Worm (Caenorhabditis elegans) whole organism, late embryonic: Measurements from ENCODE around the gene nspf-2.

Source experiments
- ama-1 ChIP-seq: fragments of 150-350 bp; optimal IDR thresholded peaks from 2 replicates; lab custom pipeline; 2014
- ceh-45 ChIP-seq: fragments of 200-800 bp; sonication (Bioruptor generic); IDR thresholded peaks from 2 replicates; pipeline ENCODE4 v1.3.6; 2022; ENCODE audit warnings: missing genetic modification reagents, missing genetic modification characterization, missing compliant biosample characterization
- ceh-9 ChIP-seq: sonication (generic microtip); optimal IDR thresholded peaks from 2 replicates; lab custom pipeline; 2016; ENCODE audit warnings: mild to moderate bottlenecking, missing genetic modification characterization, inconsistent platforms, missing compliant biosample characterization
- fax-1 ChIP-seq: sonication (generic microtip); optimal IDR thresholded peaks from 2 replicates; lab custom pipeline; 2016; ENCODE audit warnings: missing genotype, missing genetic modification characterization, missing compliant biosample characterization
- fkh-6 ChIP-seq: sonication (generic microtip); optimal IDR thresholded peaks from 2 replicates; lab custom pipeline; 2016; ENCODE audit warnings: missing genetic modification characterization, missing compliant biosample characterization
- mec-3 ChIP-seq: sonication (generic microtip); optimal IDR thresholded peaks from 2 replicates; lab custom pipeline; 2016; ENCODE audit warnings: borderline replicate concordance, missing genetic modification characterization, missing compliant biosample characterization
- tbx-2 ChIP-seq: sonication (generic microtip); optimal IDR thresholded peaks from 2 replicates; lab custom pipeline; 2016; ENCODE audit warnings: missing genetic modification characterization, missing compliant biosample characterization

DNA sequence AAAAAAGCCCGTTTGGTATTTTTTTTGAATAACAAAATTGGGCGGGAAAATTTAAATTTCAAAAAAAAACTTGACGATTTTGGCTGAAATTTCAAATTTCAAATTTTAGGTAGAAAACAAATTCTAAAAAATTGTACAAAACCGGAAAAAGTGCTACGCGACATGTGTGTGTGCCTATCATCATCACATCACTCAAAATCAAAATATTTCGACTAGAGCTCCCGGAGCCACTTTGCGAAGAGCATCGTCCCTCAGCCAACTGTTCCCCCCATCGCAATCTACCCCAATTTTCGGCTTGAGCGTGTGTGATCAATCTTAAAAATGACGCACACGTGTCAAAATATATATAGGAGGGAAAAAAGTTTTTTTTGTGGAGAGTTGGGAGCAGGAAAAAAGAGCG, 38.1 kb downstream of the nspf-2 start:
- TF ChIP-seq ceh-9 (tag; lab: Kevin White, UChicago) (no peak), ama-1 (lab: Kevin White, UChicago) (no peak), ceh-45 (GFP tag; lab: Robert Waterston, UW) (no peak), tbx-2 (tag; lab: Kevin White, UChicago) (no peak), fax-1 (tag; lab: Kevin White, UChicago) (no peak), mec-3 (no peak), fkh-6 (tag; lab: Kevin White, UChicago) (no peak)
